5 worm cellular contexts compared by ENCODE assay signal in the genomic region with DNA sequence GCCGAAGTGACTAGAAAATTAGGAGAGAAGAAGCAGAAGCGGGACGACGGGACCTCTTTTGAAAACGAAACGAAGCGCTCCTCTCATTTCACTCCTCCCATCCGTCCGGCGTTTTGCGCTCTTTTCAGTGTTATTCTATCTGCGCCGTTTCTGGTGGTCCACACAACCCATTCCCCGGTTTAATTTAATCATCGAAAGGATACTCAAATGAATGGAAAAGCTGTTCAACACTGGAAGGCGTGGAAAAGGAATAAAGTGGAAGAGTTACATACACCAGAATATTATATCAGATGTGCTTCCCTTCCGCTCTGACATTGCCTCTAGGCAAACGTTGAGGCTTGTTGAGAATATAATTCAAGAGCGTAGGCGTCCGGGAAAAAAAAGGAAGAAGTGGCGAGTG.
TF ChIP-seq lines count a peak whose summit lies in the region.

No protein-coding gene starts in this region.

TF ChIP-seq in whole organism, L1 larva, 84 proteins besides CTCF, POLR2A, EP300 and RAD21:
- TF ChIP-seq tbx-2 (tag; optimal IDR thresholded peaks at IDR 0.05; lab: Kevin White, UChicago): no peak
- TF ChIP-seq unc-86 (tag; optimal IDR thresholded peaks at IDR 0.05; lab: Kevin White, UChicago): peak; percentile 18
- no peak for TF ChIP-seq mab-9 (GFP tag; IDR thresholded peaks at IDR 0.05; lab: Robert Waterston, UW)
- TF ChIP-seq C34B4.2 (tag; optimal IDR thresholded peaks at IDR 0.05; lab: Kevin White, UChicago): no peak
- TF ChIP-seq nhr-11 (tag; optimal IDR thresholded peaks at IDR 0.05; lab: Kevin White, UChicago): no peak
- no peak for TF ChIP-seq C16A3.4 (tag; optimal IDR thresholded peaks at IDR 0.05; lab: Kevin White, UChicago)
- no peak for TF ChIP-seq blmp-1 (tag; optimal IDR thresholded peaks at IDR 0.05; lab: Kevin White, UChicago)
- TF ChIP-seq elt-2 (tag; optimal IDR thresholded peaks at IDR 0.05; lab: Kevin White, UChicago): no peak
- peak; percentile 33 for TF ChIP-seq lin-14 (GFP tag; optimal IDR thresholded peaks at IDR 0.05; lab: Kevin White, UChicago)
- TF ChIP-seq nhr-47 (tag; optimal IDR thresholded peaks at IDR 0.05; lab: Kevin White, UChicago): no peak
- TF ChIP-seq hpl-2 (GFP tag; optimal IDR thresholded peaks at IDR 0.05; lab: Kevin White, UChicago): no peak
- no peak for TF ChIP-seq fkh-10 (GFP tag; optimal IDR thresholded peaks at IDR 0.05; lab: Kevin White, UChicago)

TF ChIP-seq in whole organism, L3 larva, 47 proteins besides CTCF, POLR2A, EP300 and RAD21:
- no peak for TF ChIP-seq nhr-28 (tag; optimal IDR thresholded peaks at IDR 0.05; lab: Kevin White, UChicago)
- peak; percentile 13 for TF ChIP-seq hmg-11 (tag; optimal IDR thresholded peaks at IDR 0.05; lab: Kevin White, UChicago)

TF ChIP-seq in whole organism, late embryonic, 69 proteins besides CTCF, POLR2A, EP300 and RAD21:
- TF ChIP-seq elt-4 (tag; optimal IDR thresholded peaks at IDR 0.05; lab: Kevin White, UChicago): no peak
- no peak for TF ChIP-seq T23F11.4 (GFP tag; optimal IDR thresholded peaks at IDR 0.05; lab: Kevin White, UChicago)
- no peak for TF ChIP-seq hlh-15 (tag; optimal IDR thresholded peaks at IDR 0.05; lab: Kevin White, UChicago)
- TF ChIP-seq K09A11.1 (tag; optimal IDR thresholded peaks at IDR 0.05; lab: Kevin White, UChicago; ENCODE audit: insufficient read depth): no peak
- TF ChIP-seq unc-42 (tag; optimal IDR thresholded peaks at IDR 0.05; lab: Kevin White, UChicago): peak; percentile 76

TF ChIP-seq in whole organism, midembryonic, 9 proteins besides CTCF, POLR2A, EP300 and RAD21:
- no peak for TF ChIP-seq T22C8.4 (GFP tag; IDR thresholded peaks at IDR 0.05; lab: Robert Waterston, UW)
- TF ChIP-seq ztf-23 (GFP tag; IDR thresholded peaks at IDR 0.05; lab: Robert Waterston, UW): 0 out of 2 replicates have a peak, but pooled peaks have one; percentile 41

TF ChIP-seq in whole organism, mixed stage, embryonic, 35 proteins besides CTCF, POLR2A, EP300 and RAD21:
- TF ChIP-seq ces-1 (GFP tag; optimal IDR thresholded peaks at IDR 0.05; lab: Kevin White, UChicago) (peak; percentile 76), mep-1 (tag; optimal IDR thresholded peaks at IDR 0.05; lab: Kevin White, UChicago) (no peak)
TF ChIP-seq in whole organism, mixed stage, embryonic: peak in this region for 1.
